Worm (Caenorhabditis elegans) whole organism, young adult: ENCODE data around the gene T16G12.12.

ENCODE experiments used
- K11D2.4 ChIP-seq: fragments of 200-800 bp; sonication (Bioruptor generic); IDR thresholded peaks from 2 replicates; pipeline ENCODE4 v1.3.6; 2022; ENCODE audit warnings: missing genetic modification reagents, missing genetic modification characterization, missing compliant biosample characterization
- ets-4 ChIP-seq: fragments of 200-800 bp; sonication (Bioruptor generic); optimal IDR thresholded peaks from 2 replicates; lab custom pipeline; 2018; ENCODE audit warnings: mild to moderate bottlenecking, missing genetic modification characterization, missing compliant biosample characterization
- lsy-27 ChIP-seq: sonication (generic microtip); optimal IDR thresholded peaks from 2 replicates; lab custom pipeline; 2017; ENCODE audit warnings: missing genetic modification characterization, mild to moderate bottlenecking, missing compliant biosample characterization, antibody characterized with exemption, missing genotype, borderline replicate concordance; ENCODE audit not compliant: insufficient read depth
- nhr-27 ChIP-seq: fragments of 200-800 bp; sonication (Bioruptor generic); optimal IDR thresholded peaks from 2 replicates; lab custom pipeline; 2018; ENCODE audit warnings: mild to moderate bottlenecking, missing genetic modification characterization, moderate library complexity, missing compliant biosample characterization

- TF ChIP-seq lsy-27 (tag; lab: Kevin White, UChicago) (no peak), ets-4 (GFP tag; lab: Kevin White, UChicago) (no peak), K11D2.4 (GFP tag; lab: Robert Waterston, UW) (no peak), nhr-27 (tag; lab: Kevin White, UChicago) (no peak)
Measured at ce11 chrIII:10108995-10109394, 55.6 kb downstream of the T16G12.12 start, which contains the start of gene T16H12.9.
